Worm (Caenorhabditis elegans): Measurements from ENCODE around the gene wrt-5.

wrt-5 gene

ce11 chrIV:4030917-4031599, 20.4 kb downstream of the wrt-5 start:
- no peak for TF ChIP-seq scrt-1 (GFP tag; IDR thresholded peaks at IDR 0.05)
- TF ChIP-seq pes-1 (GFP tag; IDR thresholded peaks at IDR 0.05) = no peak
- TF ChIP-seq sea-1 (GFP tag; conservative IDR thresholded peaks at IDR 0.05) = no peak
- no peak for TF ChIP-seq ceh-13 (GFP tag; optimal IDR thresholded peaks at IDR 0.05)

- TF ChIP-seq sea-1 (GFP tag; conservative IDR thresholded peaks at IDR 0.05) (no peak), F13C5.2 (tag; optimal IDR thresholded peaks at IDR 0.05) (no peak), ceh-13 (GFP tag; optimal IDR thresholded peaks at IDR 0.05) (no peak), scrt-1 (GFP tag; IDR thresholded peaks at IDR 0.05) (no peak), pes-1 (GFP tag; IDR thresholded peaks at IDR 0.05) (no peak), flt-1 (GFP tag; IDR thresholded peaks at IDR 0.05) (no peak), hmbx-1 (tag; optimal IDR thresholded peaks at IDR 0.05) (no peak), ceh-36 (tag; optimal IDR thresholded peaks at IDR 0.05) (no peak), tra-4 (tag; optimal IDR thresholded peaks at IDR 0.05) (no peak), tbx-11 (GFP tag; IDR thresholded peaks at IDR 0.05) (no peak), aly-1 (tag; optimal IDR thresholded peaks at IDR 0.05) (no peak), hmg-4 (GFP tag; optimal IDR thresholded peaks at IDR 0.05) (no peak), hnd-1 (tag; optimal IDR thresholded peaks at IDR 0.05) (no peak), tbx-37 (GFP tag; conservative IDR thresholded peaks at IDR 0.05) (no peak), ets-7 (tag; optimal IDR thresholded peaks at IDR 0.05) (no peak)
Measured at ce11 chrIV:4029288-4029687, 22.2 kb downstream of the wrt-5 start.

ce11 chrIV:4028177-4028576, 23.3 kb downstream of the wrt-5 start:
- TF ChIP-seq aly-1 (tag; optimal IDR thresholded peaks at IDR 0.05) (peak; percentile 39), hnd-1 (tag; optimal IDR thresholded peaks at IDR 0.05) (no peak)

- TF ChIP-seq tbx-37 (GFP tag; conservative IDR thresholded peaks at IDR 0.05) (no peak), ceh-36 (tag; optimal IDR thresholded peaks at IDR 0.05) (no peak), scrt-1 (GFP tag; IDR thresholded peaks at IDR 0.05) (no peak), ama-1 (optimal IDR thresholded peaks at IDR 0.05) (no peak), flt-1 (GFP tag; IDR thresholded peaks at IDR 0.05) (no peak), F13C5.2 (tag; optimal IDR thresholded peaks at IDR 0.05) (no peak), ets-7 (tag; optimal IDR thresholded peaks at IDR 0.05) (no peak), sea-1 (GFP tag; conservative IDR thresholded peaks at IDR 0.05) (no peak), aly-1 (tag; optimal IDR thresholded peaks at IDR 0.05) (no peak), pes-1 (GFP tag; IDR thresholded peaks at IDR 0.05) (no peak), hnd-1 (tag; optimal IDR thresholded peaks at IDR 0.05) (no peak), ceh-13 (GFP tag; optimal IDR thresholded peaks at IDR 0.05) (no peak), hmg-4 (GFP tag; optimal IDR thresholded peaks at IDR 0.05) (no peak), tbx-11 (GFP tag; IDR thresholded peaks at IDR 0.05) (no peak), B0310.2 (tag; optimal IDR thresholded peaks at IDR 0.05) (no peak), hmbx-1 (tag; optimal IDR thresholded peaks at IDR 0.05) (no peak)
Measured at ce11 chrIV:4027106-4027888, 24.1 kb downstream of the wrt-5 start.

ce11 chrIV:4025923-4026322, 25.5 kb downstream of the wrt-5 start:
- no peak for TF ChIP-seq tbx-11 (GFP tag; IDR thresholded peaks at IDR 0.05)
- TF ChIP-seq hmbx-1 (tag; optimal IDR thresholded peaks at IDR 0.05) = no peak
- no peak for TF ChIP-seq tra-4 (tag; optimal IDR thresholded peaks at IDR 0.05)
- no peak for TF ChIP-seq F13C5.2 (tag; optimal IDR thresholded peaks at IDR 0.05)
- no peak for TF ChIP-seq ceh-13 (GFP tag; optimal IDR thresholded peaks at IDR 0.05)
- TF ChIP-seq aly-1 (tag; optimal IDR thresholded peaks at IDR 0.05) = no peak
- TF ChIP-seq B0310.2 (tag; optimal IDR thresholded peaks at IDR 0.05) = no peak
- TF ChIP-seq ceh-36 (tag; optimal IDR thresholded peaks at IDR 0.05) = no peak
- no peak for TF ChIP-seq sea-1 (GFP tag; conservative IDR thresholded peaks at IDR 0.05)
- no peak for TF ChIP-seq hnd-1 (tag; optimal IDR thresholded peaks at IDR 0.05)
- no peak for TF ChIP-seq ets-7 (tag; optimal IDR thresholded peaks at IDR 0.05)
- TF ChIP-seq ama-1 (optimal IDR thresholded peaks at IDR 0.05) = no peak
- no peak for TF ChIP-seq pes-1 (GFP tag; IDR thresholded peaks at IDR 0.05)
- no peak for TF ChIP-seq tbx-37 (GFP tag; conservative IDR thresholded peaks at IDR 0.05)
- no peak for TF ChIP-seq flt-1 (GFP tag; IDR thresholded peaks at IDR 0.05)
- no peak for TF ChIP-seq hmg-4 (GFP tag; optimal IDR thresholded peaks at IDR 0.05)
- TF ChIP-seq scrt-1 (GFP tag; IDR thresholded peaks at IDR 0.05) = no peak

ce11 chrIV:4024159-4025004, 27.1 kb downstream of the wrt-5 start:
- TF ChIP-seq scrt-1 (GFP tag; IDR thresholded peaks at IDR 0.05) (no peak), flt-1 (GFP tag; IDR thresholded peaks at IDR 0.05) (no peak), hnd-1 (tag; optimal IDR thresholded peaks at IDR 0.05) (no peak), ama-1 (optimal IDR thresholded peaks at IDR 0.05) (no peak), tbx-37 (GFP tag; conservative IDR thresholded peaks at IDR 0.05) (no peak), aly-1 (tag; optimal IDR thresholded peaks at IDR 0.05) (no peak), sea-1 (GFP tag; conservative IDR thresholded peaks at IDR 0.05) (no peak), hmbx-1 (tag; optimal IDR thresholded peaks at IDR 0.05) (no peak), ceh-36 (tag; optimal IDR thresholded peaks at IDR 0.05) (no peak), B0310.2 (tag; optimal IDR thresholded peaks at IDR 0.05) (no peak), F13C5.2 (tag; optimal IDR thresholded peaks at IDR 0.05) (no peak), ceh-13 (GFP tag; optimal IDR thresholded peaks at IDR 0.05) (no peak)
